Fruit fly (Drosophila melanogaster) whole organism, embryonic: Measurements from ENCODE around the gene CG1299.

Source experiments
- Bgb ChIP-seq: fragments of 200-800 bp; sonication (Bioruptor generic); IDR thresholded peaks from 2 replicates; pipeline ENCODE4 v1.3.6; 2022; ENCODE audit warnings: missing biosample characterization, missing genetic modification characterization; ENCODE audit not compliant: partially characterized antibody
- CG1024 ChIP-seq: fragments of 200-800 bp; sonication (Bioruptor generic); IDR thresholded peaks from 2 replicates; pipeline ENCODE4 v1.3.6; 2022; ENCODE audit warnings: missing biosample characterization, missing genetic modification characterization
- CG10654 ChIP-seq: fragments of 200-800 bp; sonication (Bioruptor generic); optimal IDR thresholded peaks from 2 replicates; lab custom pipeline; 2016; ENCODE audit warnings: missing biosample characterization, missing genetic modification characterization
- CG11456 ChIP-seq: fragments of 200-800 bp; sonication (Bioruptor generic); IDR thresholded peaks from 3 replicates; pipeline ENCODE4 v1.3.6; 2022; ENCODE audit warnings: missing biosample characterization, missing genetic modification characterization
- CG15514 ChIP-seq: fragments of 200-800 bp; sonication (Bioruptor generic); optimal IDR thresholded peaks from 3 replicates; lab custom pipeline; 2017; ENCODE audit warnings: missing biosample characterization, missing genetic modification characterization, mild to moderate bottlenecking, moderate library complexity, missing genetic modification reagents
- CG1603 ChIP-seq: fragments of 200-800 bp; sonication (Bioruptor generic); optimal IDR thresholded peaks from 2 replicates; lab custom pipeline; 2019; ENCODE audit warnings: missing biosample characterization, mild to moderate bottlenecking, missing genetic modification characterization, moderate library complexity
- CG18262 ChIP-seq: fragments of 200-800 bp; optimal IDR thresholded peaks from 3 replicates; lab custom pipeline; 2019; ENCODE audit warnings: missing biosample characterization, mild to moderate bottlenecking, missing genetic modification characterization, moderate library complexity
- CG1832 ChIP-seq: fragments of 200-800 bp; sonication (Bioruptor generic); optimal IDR thresholded peaks from 2 replicates; lab custom pipeline; 2017; ENCODE audit warnings: missing biosample characterization, mild to moderate bottlenecking, missing genetic modification characterization, inconsistent platforms
- CG2116 ChIP-seq: fragments of 200-800 bp; sonication (Bioruptor generic); optimal IDR thresholded peaks from 3 replicates; lab custom pipeline; 2018; ENCODE audit warnings: missing biosample characterization, mild to moderate bottlenecking, missing genetic modification characterization
- CG2120 ChIP-seq: fragments of 200-800 bp; sonication (Bioruptor generic); optimal IDR thresholded peaks from 3 replicates; lab custom pipeline; 2016; ENCODE audit warnings: missing biosample characterization, missing genetic modification characterization
- CG2678 ChIP-seq: fragments of 200-800 bp; sonication (Bioruptor generic); optimal IDR thresholded peaks from 3 replicates; lab custom pipeline; 2019; ENCODE audit warnings: missing biosample characterization, mild to moderate bottlenecking, missing genetic modification characterization, moderate library complexity
- CG32767 ChIP-seq: fragments of 200-800 bp; sonication (Bioruptor generic); IDR thresholded peaks from 2 replicates; pipeline ENCODE4 v1.3.6; 2022; ENCODE audit warnings: missing biosample characterization, missing genetic modification characterization
- CG34376 ChIP-seq: fragments of 200-800 bp; sonication (Bioruptor generic); optimal IDR thresholded peaks from 2 replicates; lab custom pipeline; 2018; ENCODE audit warnings: missing biosample characterization, mild to moderate bottlenecking, missing genetic modification characterization
- CG4360 ChIP-seq: fragments of 200-800 bp; sonication (Bioruptor generic); IDR thresholded peaks from 2 replicates; pipeline ENCODE4 v1.3.6; 2022; ENCODE audit warnings: missing biosample characterization, missing genetic modification characterization
- CG6791 ChIP-seq: fragments of 200-800 bp; sonication (Bioruptor generic); IDR thresholded peaks from 3 replicates; pipeline ENCODE4 v1.3.6; 2022; ENCODE audit warnings: missing biosample characterization, missing genetic modification characterization; ENCODE audit not compliant: partially characterized antibody
- CG7357 ChIP-seq: fragments of 200-800 bp; sonication (Bioruptor generic); IDR thresholded peaks from 3 replicates; pipeline ENCODE4 v1.3.6; 2022; ENCODE audit warnings: missing biosample characterization, missing genetic modification characterization
- CG8924 ChIP-seq: fragments of 200-800 bp; optimal IDR thresholded peaks from 3 replicates; lab custom pipeline; 2019; ENCODE audit warnings: missing biosample characterization, mild to moderate bottlenecking, missing genetic modification characterization, moderate library complexity
- CG9727 ChIP-seq: fragments of 200-800 bp; sonication (Bioruptor generic); optimal IDR thresholded peaks from 3 replicates; lab custom pipeline; 2017; ENCODE audit warnings: missing biosample characterization, mild to moderate bottlenecking, missing genetic modification characterization
- Camta ChIP-seq: fragments of 200-800 bp; sonication (Bioruptor generic); optimal IDR thresholded peaks from 2 replicates; lab custom pipeline; 2016; ENCODE audit warnings: missing biosample characterization, missing genetic modification characterization
- Dbx ChIP-seq: fragments of 200-800 bp; sonication (Bioruptor generic); IDR thresholded peaks from 3 replicates; pipeline ENCODE4 v1.3.6; 2022; ENCODE audit warnings: missing biosample characterization, missing genetic modification characterization
- E2f1 ChIP-seq: fragments of 200-800 bp; sonication (Bioruptor generic); IDR thresholded peaks from 2 replicates; pipeline ENCODE4 v1.3.6; 2022; ENCODE audit warnings: missing biosample characterization, missing genetic modification characterization
- H15 ChIP-seq: fragments of 200-800 bp; sonication (Bioruptor generic); IDR thresholded peaks from 3 replicates; pipeline ENCODE4 v1.3.6; 2022; ENCODE audit warnings: missing biosample characterization, missing genetic modification characterization
- HLH4C ChIP-seq: fragments of 200-800 bp; sonication (Bioruptor generic); IDR thresholded peaks from 3 replicates; pipeline ENCODE4 v1.3.6; 2022; ENCODE audit warnings: missing biosample characterization, missing genetic modification characterization; ENCODE audit not compliant: partially characterized antibody
- HmgD ChIP-seq: fragments of 200-800 bp; sonication (Bioruptor generic); optimal IDR thresholded peaks from 3 replicates; lab custom pipeline; 2016; ENCODE audit warnings: missing biosample characterization, missing genetic modification characterization
- Hmx ChIP-seq: fragments of 200-800 bp; sonication (Bioruptor generic); optimal IDR thresholded peaks from 2 replicates; lab custom pipeline; 2016; ENCODE audit warnings: missing biosample characterization, missing genetic modification characterization
- Hr3 ChIP-seq: fragments of 200-800 bp; sonication (Bioruptor generic); optimal IDR thresholded peaks from 3 replicates; lab custom pipeline; 2016; ENCODE audit warnings: missing biosample characterization, missing genetic modification characterization
- Myb ChIP-seq: fragments of 200-800 bp; sonication (Bioruptor generic); optimal IDR thresholded peaks from 2 replicates; lab custom pipeline; 2016; ENCODE audit warnings: missing biosample characterization, missing genetic modification characterization
- NFAT ChIP-seq: fragments of 200-800 bp; sonication (Bioruptor generic); IDR thresholded peaks from 2 replicates; pipeline ENCODE4 v1.3.6; 2022; ENCODE audit warnings: missing biosample characterization, missing genetic modification characterization
- Stat92E ChIP-seq, 3 experiments: fragments of >200 bp in 2 of 3; fragments of 200-800 bp in 1 of 3; sonication (Bioruptor generic) in 1 of 3; optimal IDR thresholded peaks; 2 replicates each; lab custom pipeline; 2017 to 2019; ENCODE audit warnings: missing biosample characterization in 3 of 3, missing genetic modification characterization in 3 of 3, mild to moderate bottlenecking in 1 of 3, moderate library complexity in 1 of 3
- Trl ChIP-seq, 3 experiments: fragments of >200 bp in 2 of 3; fragments of 200-800 bp in 1 of 3; sonication (Bioruptor generic) in 1 of 3; optimal IDR thresholded peaks; 2 replicates in 1 of 3; 3 replicates in 2 of 3; lab custom pipeline; 2016 to 2017; ENCODE audit warnings: missing biosample characterization in 1 of 3, missing genetic modification characterization in 1 of 3
- Xbp1 ChIP-seq: fragments of 200-800 bp; sonication (Bioruptor generic); optimal IDR thresholded peaks from 3 replicates; lab custom pipeline; 2016; ENCODE audit warnings: missing biosample characterization, mild to moderate bottlenecking, missing genetic modification characterization
- amos ChIP-seq: fragments of 200-800 bp; sonication (Bioruptor generic); IDR thresholded peaks from 2 replicates; pipeline ENCODE4 v1.3.6; 2022; ENCODE audit warnings: missing biosample characterization, missing genetic modification characterization; ENCODE audit not compliant: partially characterized antibody
- cas ChIP-seq: fragments of 200-800 bp; sonication (Bioruptor generic); IDR thresholded peaks from 2 replicates; pipeline ENCODE4 v1.3.6; 2022; ENCODE audit warnings: missing biosample characterization, missing genetic modification characterization
- cwo ChIP-seq: fragments of 200-800 bp; sonication (Bioruptor generic); optimal IDR thresholded peaks from 3 replicates; lab custom pipeline; 2017; ENCODE audit warnings: missing biosample characterization, missing genetic modification characterization, mild to moderate bottlenecking, moderate library complexity, missing genetic modification reagents
- dan ChIP-seq: fragments of 200-800 bp; sonication (Bioruptor generic); IDR thresholded peaks from 2 replicates; pipeline ENCODE4 v1.3.6; 2022; ENCODE audit warnings: missing biosample characterization, missing genetic modification characterization
- ewg ChIP-seq: fragments of 200-800 bp; sonication (Bioruptor generic); optimal IDR thresholded peaks from 3 replicates; lab custom pipeline; 2017; ENCODE audit warnings: mild to moderate bottlenecking, missing biosample characterization, missing genetic modification reagents, missing genetic modification characterization
- gsb-n ChIP-seq: fragments of 200-800 bp; sonication (Bioruptor generic); optimal IDR thresholded peaks from 3 replicates; lab custom pipeline; 2018; ENCODE audit warnings: missing biosample characterization, mild to moderate bottlenecking, missing genetic modification characterization
- hth ChIP-seq: fragments of >200 bp; optimal IDR thresholded peaks from 2 replicates; lab custom pipeline; 2017; ENCODE audit warnings: inconsistent platforms
- jing ChIP-seq: fragments of 200-800 bp; sonication (Bioruptor generic); optimal IDR thresholded peaks from 2 replicates; lab custom pipeline; 2018; ENCODE audit warnings: missing biosample characterization, mild to moderate bottlenecking, missing genetic modification characterization
- jumu ChIP-seq: fragments of 200-800 bp; sonication (Bioruptor generic); optimal IDR thresholded peaks from 3 replicates; lab custom pipeline; 2016; ENCODE audit warnings: missing biosample characterization, missing genetic modification characterization
- lab ChIP-seq: fragments of 200-800 bp; sonication (Bioruptor generic); optimal IDR thresholded peaks from 3 replicates; lab custom pipeline; 2017; ENCODE audit warnings: missing biosample characterization, missing genetic modification characterization, mild to moderate bottlenecking, moderate library complexity, missing genetic modification reagents
- row ChIP-seq: fragments of 200-800 bp; sonication (Bioruptor generic); IDR thresholded peaks from 3 replicates; pipeline ENCODE4 v1.3.6; 2022; ENCODE audit warnings: missing biosample characterization, missing genetic modification characterization
- seq ChIP-seq: fragments of 200-800 bp; sonication (Bioruptor generic); IDR thresholded peaks from 2 replicates; pipeline ENCODE4 v1.3.6; 2022; ENCODE audit warnings: missing biosample characterization, missing genetic modification characterization
- stc ChIP-seq: fragments of 200-800 bp; sonication (Bioruptor generic); IDR thresholded peaks from 2 replicates; pipeline ENCODE4 v1.3.6; 2022; ENCODE audit warnings: missing biosample characterization, missing genetic modification characterization
- trem ChIP-seq: fragments of 200-800 bp; optimal IDR thresholded peaks from 3 replicates; lab custom pipeline; 2019; ENCODE audit warnings: missing biosample characterization, mild to moderate bottlenecking, missing genetic modification characterization, moderate library complexity
- unc-4 ChIP-seq: fragments of 200-800 bp; sonication (Bioruptor generic); IDR thresholded peaks from 2 replicates; pipeline ENCODE4 v1.3.6; 2022; ENCODE audit warnings: missing biosample characterization, missing genetic modification characterization; ENCODE audit not compliant: partially characterized antibody
- yki ChIP-seq: fragments of >200 bp; optimal IDR thresholded peaks from 3 replicates; lab custom pipeline; 2018

Gene CG1299

dm6 chr3L:4133724-4134678 is 14.5 kb upstream of the CG1299 start, which contains the start of gene ens (continued):
- TF ChIP-seq hth (lab: Kevin White, UChicago), result no peak
- no peak for TF ChIP-seq dan (GFP tag; lab: Robert Waterston, UW)
- peak; percentile 44 for TF ChIP-seq CG15514 (GFP tag; lab: Kevin White, UChicago)
- peak; percentile 21 for TF ChIP-seq CG34376 (GFP tag; lab: Kevin White, UChicago)
- TF ChIP-seq Myb (GFP tag; lab: Kevin White, UChicago), result peak; percentile 65
- TF ChIP-seq Trl (optimal IDR thresholded peaks at IDR 0.05; lab: Kevin White, UChicago), result peak; percentile 69 to 93
- no peak for TF ChIP-seq Trl (GFP tag; optimal IDR thresholded peaks at IDR 0.05; lab: Kevin White, UChicago)

- TF ChIP-seq CG10654, result no peak
- peak; percentile 29 for TF ChIP-seq HmgD (GFP tag; lab: Kevin White, UChicago)
- no peak for TF ChIP-seq CG2678 (tag; lab: Kevin White, UChicago)
- TF ChIP-seq unc-4 (GFP tag; lab: Robert Waterston, UW), result peak; percentile 31
- TF ChIP-seq HLH4C (GFP tag; lab: Robert Waterston, UW), result peak; percentile 41
- TF ChIP-seq CG1603 (tag; lab: Kevin White, UChicago), result peak; percentile 32
- TF ChIP-seq cwo (GFP tag; lab: Kevin White, UChicago), result no peak
- no peak for TF ChIP-seq Dbx (GFP tag; lab: Robert Waterston, UW)
- no peak; the same call in 1 of the 2 replicates for TF ChIP-seq amos (GFP tag; lab: Robert Waterston, UW)
- no peak for TF ChIP-seq Camta (GFP tag; lab: Kevin White, UChicago)
- no peak for TF ChIP-seq CG1832 (GFP tag; lab: Kevin White, UChicago)
- TF ChIP-seq Bgb, result 0 out of 2 replicates have a peak, but pooled peaks have one; percentile 10
- no peak for TF ChIP-seq CG9727 (GFP tag; lab: Kevin White, UChicago)
- TF ChIP-seq CG1024 (GFP tag; lab: Robert Waterston, UW), result no peak
- no peak for TF ChIP-seq gsb-n
- no peak for TF ChIP-seq CG32767 (GFP tag; lab: Robert Waterston, UW)
- TF ChIP-seq CG6791 (GFP tag; lab: Robert Waterston, UW), result 0 out of 3 replicates have a peak, but pooled peaks have one; percentile 2
- TF ChIP-seq seq, result no peak
- TF ChIP-seq CG2120 (GFP tag; lab: Kevin White, UChicago), result no peak
- peak; percentile 58 for TF ChIP-seq CG2116 (GFP tag; lab: Kevin White, UChicago)
- no peak for TF ChIP-seq yki (lab: Kevin White, UChicago)
- TF ChIP-seq CG18262, result no peak
- TF ChIP-seq jing (GFP tag; lab: Kevin White, UChicago), result no peak
- TF ChIP-seq H15 (GFP tag; lab: Robert Waterston, UW), result no peak
- TF ChIP-seq ewg (GFP tag; lab: Kevin White, UChicago), result no peak
- no peak for TF ChIP-seq CG4360 (GFP tag; lab: Robert Waterston, UW)
- TF ChIP-seq Hmx (GFP tag; lab: Kevin White, UChicago), result no peak
- TF ChIP-seq CG7357 (GFP tag; lab: Robert Waterston, UW), result no peak
- no peak for TF ChIP-seq Xbp1 (GFP tag; lab: Kevin White, UChicago)
- no peak for TF ChIP-seq E2f1
- TF ChIP-seq cas (GFP tag; lab: Robert Waterston, UW), result no peak
- TF ChIP-seq row (GFP tag; lab: Robert Waterston, UW), result no peak
- no peak for TF ChIP-seq CG11456 (GFP tag; lab: Robert Waterston, UW)
- no peak for TF ChIP-seq Stat92E (GFP tag; optimal IDR thresholded peaks at IDR 0.05; lab: Kevin White, UChicago)
- TF ChIP-seq CG8924 (tag; lab: Kevin White, UChicago), result no peak
- no peak for TF ChIP-seq Hr3 (GFP tag; lab: Kevin White, UChicago)
- no peak for TF ChIP-seq stc
- TF ChIP-seq jumu (GFP tag; lab: Kevin White, UChicago), result no peak
- no peak for TF ChIP-seq hth (lab: Kevin White, UChicago)
- TF ChIP-seq NFAT (GFP tag; lab: Robert Waterston, UW), result no peak
- peak; percentile 28 for TF ChIP-seq trem (tag; lab: Kevin White, UChicago)
- TF ChIP-seq lab (GFP tag; lab: Kevin White, UChicago), result no peak
Observed at dm6 chr3L:4135857-4136256, 12.6 kb upstream of the CG1299 start, which contains the start of gene RfC4. Gene RfC4, minus strand, starts transcription at chr3L:4136038.
